Fruit fly (Drosophila melanogaster) ovary, adult (tissue): ENCODE data around the gene U4-U6-60K.

Experiments used
- CG17801 ChIP-seq: fragments of 200-800 bp; optimal IDR thresholded peaks from 2 replicates; lab custom pipeline; 2019; ENCODE audit warnings: missing biosample characterization, mild to moderate bottlenecking, missing genetic modification characterization, moderate library complexity; ENCODE audit not compliant: partially characterized antibody

The U4-U6-60K gene

DNA sequence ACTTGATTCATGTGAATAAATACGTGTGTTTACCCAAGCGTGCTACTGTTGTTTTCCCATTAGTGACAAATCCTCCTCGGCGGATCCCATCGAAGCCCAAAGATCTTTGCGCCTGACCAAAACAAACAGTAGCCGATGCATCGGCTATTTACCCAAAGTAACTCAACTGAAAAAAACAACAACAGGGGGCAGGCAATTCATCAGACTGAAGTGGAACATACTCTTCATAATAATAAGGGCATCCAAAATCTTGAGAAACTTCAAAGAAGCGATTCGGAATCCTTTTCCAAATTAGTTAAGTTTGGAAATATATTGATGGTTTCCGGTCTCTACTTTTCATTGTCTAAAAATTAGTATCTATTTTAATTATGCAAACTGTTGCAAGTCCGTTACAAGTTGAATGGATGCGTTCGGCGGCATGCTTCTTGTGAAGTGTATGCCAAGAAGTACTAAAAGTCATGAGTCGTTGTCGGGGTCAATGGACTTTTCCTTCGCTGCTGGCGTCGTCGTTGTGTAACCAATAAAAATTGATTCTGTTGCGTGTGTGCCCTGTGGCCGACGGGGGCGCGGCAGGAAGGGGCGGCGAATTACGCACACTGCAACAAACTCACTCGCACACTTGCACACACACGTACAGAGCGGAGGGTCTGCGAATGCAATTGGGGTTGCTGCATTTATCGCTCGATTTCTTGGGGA is 18.3 kb downstream of the U4-U6-60K start:
- no peak for TF ChIP-seq CG17801

DNA sequence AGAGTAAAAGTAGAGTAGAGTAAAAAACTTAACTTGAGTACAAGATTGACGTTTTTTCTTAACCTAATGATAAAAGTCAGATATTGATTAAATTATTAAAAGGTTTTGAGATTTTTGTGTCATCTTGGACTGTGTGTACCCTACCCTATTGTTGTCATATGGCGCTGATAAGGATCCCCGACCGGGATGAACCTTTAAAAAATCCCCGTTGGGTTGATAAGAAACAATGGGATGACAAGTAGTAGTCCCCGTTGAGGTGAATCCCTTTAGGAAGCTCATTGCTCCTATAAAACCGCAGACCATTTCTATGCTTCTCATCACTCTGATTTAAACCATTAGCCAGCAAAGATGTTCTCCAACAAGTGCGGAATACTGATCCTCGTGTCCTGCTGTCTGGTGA is 19.2 kb downstream of the U4-U6-60K start, which contains the start of gene edin:
edin (plus strand) TSS at position 340 of the 400 bp plus-strand sequence.
- no peak for TF ChIP-seq CG17801

DNA sequence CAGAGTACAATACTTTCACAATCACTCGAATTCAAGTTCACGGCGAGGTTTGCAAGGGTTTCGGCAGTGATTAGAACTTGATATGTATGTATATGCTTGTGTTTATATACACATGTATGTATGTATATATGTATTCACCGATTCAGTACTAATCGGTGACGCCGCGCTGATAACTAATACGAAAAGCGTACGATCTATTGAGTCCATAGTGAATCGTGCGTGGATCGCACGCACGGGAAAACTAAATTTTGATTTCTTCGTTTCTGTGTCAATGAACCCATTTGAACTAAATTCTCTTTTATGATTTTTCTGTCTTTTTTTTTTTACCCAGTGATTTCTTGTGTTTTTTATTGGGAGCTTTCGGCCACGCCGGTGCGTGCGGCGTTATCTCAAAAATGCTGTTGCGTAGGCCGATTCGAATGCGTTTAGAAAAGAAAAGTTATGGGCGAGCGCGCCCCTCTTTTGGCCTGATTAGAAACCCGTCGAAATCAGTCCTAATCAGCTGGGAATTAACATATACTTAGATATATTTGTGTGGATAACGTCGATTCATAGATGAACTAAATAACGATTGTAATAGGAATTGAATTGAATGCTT is 19.8 kb downstream of the U4-U6-60K start:
- no peak for TF ChIP-seq CG17801

DNA sequence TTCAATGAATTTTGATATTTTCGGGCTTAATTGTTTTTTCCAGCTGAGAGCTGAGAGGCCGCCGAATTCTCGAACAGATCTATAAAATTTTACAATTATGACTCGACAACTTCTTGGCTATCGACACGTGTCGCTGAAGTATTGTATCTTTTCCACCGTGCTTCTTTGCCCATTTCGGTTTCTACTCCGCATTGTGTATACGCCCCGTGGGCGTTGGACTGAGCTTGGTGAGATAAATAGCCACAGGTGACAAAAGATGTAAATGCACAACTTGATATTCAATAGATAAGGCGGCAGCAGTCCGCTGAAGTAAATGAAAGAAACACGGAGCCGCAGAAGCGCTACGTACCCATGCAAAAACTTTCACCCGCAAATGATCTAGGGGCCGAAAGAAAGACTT is 20.5 kb downstream of the U4-U6-60K start:
- TF ChIP-seq CG17801: no peak

DNA sequence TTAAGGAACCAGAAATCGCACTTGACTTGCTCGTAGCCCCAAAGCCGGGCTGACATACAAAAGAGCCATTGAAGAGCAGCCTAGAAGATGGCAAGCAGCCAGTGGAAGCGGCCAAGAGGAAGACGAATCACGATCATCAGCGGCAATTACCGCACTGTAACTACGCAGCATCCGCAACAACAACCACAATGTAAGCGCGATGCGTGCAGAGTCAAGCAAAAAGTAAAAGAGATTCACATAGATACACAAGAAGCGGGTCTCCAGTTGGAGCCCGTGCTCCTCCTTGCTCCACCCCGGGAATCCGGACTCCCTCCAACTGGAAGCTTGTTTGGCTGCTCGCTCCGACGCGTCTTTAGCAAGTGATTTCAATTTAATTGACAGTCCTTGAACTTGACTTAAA is 22.1 kb downstream of the U4-U6-60K start:
- TF ChIP-seq CG17801: no peak

DNA sequence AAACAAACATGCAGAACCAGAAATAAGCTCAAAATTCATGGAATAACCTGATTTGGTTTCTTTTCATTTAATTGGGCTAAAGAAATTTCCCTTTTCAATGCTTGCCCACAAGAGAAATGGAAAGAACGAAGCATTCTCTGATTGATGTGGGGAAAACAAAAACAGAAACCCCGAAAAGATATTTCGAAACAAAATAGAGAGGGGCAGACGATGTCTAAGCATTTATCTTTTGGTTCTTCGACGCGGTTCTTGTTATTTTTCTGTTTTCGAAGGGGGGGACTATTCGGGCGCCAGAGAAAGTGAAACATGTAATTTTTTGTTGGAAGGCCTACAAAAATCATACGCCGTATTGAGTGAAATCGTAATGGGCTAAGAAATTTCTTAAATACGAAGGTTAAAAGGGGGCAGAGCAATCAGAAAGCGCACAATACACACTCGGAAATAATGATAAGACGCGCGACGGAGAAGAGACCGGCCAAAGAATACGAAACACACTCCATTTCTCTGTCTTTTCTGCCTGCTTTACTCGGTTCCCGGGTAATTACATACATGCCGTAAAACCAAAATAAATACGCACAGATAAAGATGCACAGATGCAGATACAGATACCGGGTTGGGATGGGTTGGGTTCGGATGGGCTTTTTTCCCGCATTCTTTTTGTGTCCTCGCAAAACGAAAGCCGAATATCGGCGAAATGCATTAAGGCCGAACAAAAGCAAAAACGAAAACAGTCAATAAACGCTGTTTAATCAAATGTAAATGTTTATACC is 24.9 kb downstream of the U4-U6-60K start:
- TF ChIP-seq CG17801: no peak

DNA sequence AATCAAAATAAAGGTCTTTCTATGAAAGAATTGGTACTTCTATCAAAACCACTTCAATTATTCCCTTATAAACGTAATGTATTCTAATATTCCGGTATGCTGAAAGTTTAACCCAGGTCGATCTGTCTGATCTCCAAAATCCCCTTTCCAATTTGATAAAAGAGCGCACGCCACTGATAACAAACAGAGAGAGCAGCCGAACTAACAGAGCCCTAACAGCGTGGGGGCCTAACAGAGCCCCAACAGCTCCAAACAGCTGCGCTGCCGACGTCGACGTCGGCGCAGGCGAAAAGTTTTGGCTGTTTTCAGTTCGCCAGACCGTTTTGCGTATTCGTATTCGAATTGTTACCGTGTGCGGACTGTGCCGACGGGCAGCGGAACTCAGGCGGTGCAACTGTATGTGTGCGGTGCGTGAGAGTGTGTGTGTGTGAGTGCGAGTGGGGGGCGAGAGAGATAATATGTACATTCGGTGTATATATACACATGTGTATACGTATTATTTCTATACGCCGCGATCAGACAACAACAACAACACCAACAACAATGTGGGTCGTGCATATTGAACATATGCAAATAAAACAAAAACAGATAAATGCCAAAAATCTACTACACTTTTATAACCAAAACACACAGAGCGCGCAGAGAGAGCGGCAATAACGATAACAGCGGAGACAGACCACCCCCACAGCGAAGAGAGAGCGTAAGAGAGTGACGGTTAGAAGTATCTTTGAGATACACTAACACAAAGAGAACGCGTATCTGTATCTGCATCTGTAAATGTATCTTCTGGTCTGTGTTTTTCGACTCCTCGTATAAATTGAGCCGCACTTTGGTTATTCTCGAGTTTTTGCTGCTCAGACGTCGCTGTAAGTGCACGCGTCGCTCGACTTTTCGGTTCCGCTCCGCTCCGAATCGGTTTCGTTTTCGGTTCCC is 26.7 kb downstream of the U4-U6-60K start, which contains the start of gene Oatp74D:
Oatp74D (plus strand) TSS at position 325 of the 933 bp plus-strand sequence.
- TF ChIP-seq CG17801: peak; percentile 67

DNA sequence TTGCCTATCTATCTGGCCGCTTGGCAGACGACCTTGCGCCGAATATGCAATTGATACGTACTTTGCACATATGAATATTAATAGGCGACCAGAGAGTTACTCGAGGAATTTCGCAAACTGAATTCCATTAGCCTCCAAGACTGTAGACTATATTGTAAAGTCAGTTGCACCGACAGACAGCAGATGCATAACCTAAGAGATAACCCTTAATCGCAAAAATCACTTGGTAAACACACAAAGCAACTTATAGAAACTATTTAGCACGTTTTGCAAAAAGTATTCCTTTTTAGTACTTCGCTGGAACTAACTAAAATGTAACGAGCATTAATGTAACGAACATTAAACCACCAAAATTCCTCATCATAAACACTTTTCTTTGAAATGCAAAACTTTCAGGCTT is 27.6 kb downstream of the U4-U6-60K start, which contains the start of gene CG6333:
CG6333 (minus strand) TSS at position 101 of the 400 bp plus-strand sequence.
- TF ChIP-seq CG17801: no peak

DNA sequence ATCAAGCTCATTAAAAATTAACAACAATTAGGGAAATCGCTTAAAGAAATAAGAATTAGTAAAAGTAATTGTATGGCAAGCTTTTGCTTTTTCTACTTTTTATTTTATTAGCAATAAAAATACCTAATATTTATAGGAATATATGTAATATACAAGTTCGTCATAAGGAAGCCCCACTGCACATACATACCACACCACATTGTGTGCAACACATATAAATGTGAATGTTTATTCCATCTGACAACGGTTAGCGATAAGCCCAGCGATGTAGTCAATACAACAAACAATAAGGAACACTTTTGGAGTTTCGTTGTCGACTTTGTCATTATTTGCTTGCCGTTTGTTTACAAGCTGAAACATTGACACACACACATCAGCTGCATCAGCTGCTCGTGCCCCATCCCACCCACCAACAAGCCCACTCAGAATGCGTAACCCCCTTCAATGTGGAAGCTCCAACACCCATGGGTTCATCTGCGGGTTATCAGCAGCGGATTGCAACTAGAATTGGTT is 28.4 kb downstream of the U4-U6-60K start:
- TF ChIP-seq CG17801: no peak

DNA sequence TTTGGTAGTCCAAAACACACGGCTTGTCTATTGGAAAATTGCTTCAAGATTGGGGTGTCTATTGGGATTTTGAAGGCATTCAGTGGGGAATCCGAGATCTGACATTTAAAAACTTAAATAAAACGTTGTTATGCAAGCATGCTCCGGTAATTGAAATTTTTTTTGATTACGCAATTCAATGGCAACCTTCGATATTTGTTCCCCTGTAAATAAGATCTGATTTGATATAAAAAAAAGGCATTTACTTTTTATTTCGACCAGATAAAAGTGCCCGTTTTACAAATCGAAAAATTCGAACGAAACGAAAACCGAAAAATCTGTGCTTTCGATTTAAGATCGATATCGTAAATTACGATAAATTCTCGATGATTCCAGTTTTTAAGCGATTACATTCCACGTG is 34.9 kb downstream of the U4-U6-60K start, which contains the start of the genes CG13733 and qjt:
CG13733 (minus strand) TSS at position 101 of the 400 bp plus-strand sequence.
qjt (plus strand) TSS at position 271 of the 400 bp plus-strand sequence.
- no peak for TF ChIP-seq CG17801

DNA sequence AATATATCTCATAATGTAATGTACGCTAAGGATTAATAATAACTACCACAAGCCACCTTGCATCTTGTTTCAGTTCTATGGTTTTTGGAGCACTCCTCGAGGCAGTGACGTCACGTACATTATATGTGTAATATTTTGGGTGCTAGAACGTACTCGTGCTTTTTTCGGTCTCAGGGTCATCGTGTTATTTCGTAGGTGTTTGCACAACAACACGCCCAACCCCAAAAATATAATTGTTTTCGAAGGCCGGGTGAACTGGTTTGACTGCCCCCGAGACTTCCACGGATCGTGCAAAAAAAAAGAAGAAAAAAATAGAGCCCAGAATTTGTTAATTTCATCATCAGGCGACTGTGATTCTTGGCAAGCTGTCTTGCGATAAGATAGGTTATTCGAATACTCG is 37.2 kb downstream of the U4-U6-60K start:
- no peak for TF ChIP-seq CG17801

DNA sequence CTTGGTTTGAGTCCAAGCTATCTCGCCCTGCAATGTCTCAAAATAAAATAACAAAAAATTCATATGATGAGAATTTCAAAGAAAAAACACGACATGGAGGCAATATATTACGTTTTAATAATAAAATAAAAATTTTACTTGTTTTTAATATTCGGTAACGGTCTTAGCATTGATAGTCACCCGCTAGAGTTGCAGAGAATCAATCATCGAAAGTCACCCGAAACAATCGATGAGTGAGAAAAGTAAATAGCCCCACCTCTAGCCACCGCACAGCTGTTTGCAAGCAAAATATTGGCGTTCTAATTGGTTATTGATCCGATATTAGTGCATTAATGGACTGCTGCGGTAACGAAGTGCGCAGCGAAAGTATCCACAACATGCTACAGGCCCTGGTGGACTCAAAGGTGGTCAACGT is 37.7 kb downstream of the U4-U6-60K start, which contains the start of gene CG34250:
CG34250 (plus strand) TSS at position 244 of the 415 bp plus-strand sequence.
- TF ChIP-seq CG17801: peak; percentile 56

DNA sequence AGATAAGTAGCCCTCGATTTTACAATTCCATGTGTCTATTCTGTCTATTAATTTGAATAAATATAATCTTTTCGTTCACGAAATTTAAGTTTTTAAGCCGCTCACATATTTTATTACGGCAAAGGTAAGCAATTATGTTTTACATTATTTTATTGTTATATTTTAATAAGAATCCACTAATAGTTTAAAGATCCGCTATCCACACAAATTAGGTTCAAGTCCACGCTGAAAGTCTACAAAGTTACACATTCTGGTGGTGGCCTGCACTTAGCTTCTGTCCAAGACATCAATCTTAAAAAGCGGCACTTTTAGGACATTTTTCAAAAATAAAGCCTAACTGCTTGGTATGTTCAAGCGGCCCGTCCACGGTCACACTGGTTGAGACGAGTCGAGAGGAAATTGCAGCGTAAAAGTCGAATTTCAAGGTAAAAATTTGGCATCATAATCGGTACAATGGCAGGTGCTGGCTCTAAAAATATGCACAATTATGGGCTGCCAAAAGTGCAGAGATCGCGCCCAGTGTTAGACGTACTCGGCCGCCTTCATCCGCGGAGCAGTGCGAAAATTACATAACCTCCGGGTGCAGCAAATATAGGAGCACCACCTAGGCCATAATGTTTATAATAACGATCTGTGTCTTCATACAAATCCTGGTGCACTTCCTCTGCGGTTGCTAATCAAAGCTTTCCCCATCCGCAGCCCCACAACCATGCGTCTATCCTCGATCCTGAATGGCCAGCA is 38.8 kb downstream of the U4-U6-60K start, which contains the start of the genes UQCR-Q and CG46525:
UQCR-Q (plus strand) TSS at position 51 of the 741 bp plus-strand sequence.
CG46525 (plus strand) TSS at position 510 of the 741 bp plus-strand sequence.
- TF ChIP-seq CG17801: peak; percentile 3

DNA sequence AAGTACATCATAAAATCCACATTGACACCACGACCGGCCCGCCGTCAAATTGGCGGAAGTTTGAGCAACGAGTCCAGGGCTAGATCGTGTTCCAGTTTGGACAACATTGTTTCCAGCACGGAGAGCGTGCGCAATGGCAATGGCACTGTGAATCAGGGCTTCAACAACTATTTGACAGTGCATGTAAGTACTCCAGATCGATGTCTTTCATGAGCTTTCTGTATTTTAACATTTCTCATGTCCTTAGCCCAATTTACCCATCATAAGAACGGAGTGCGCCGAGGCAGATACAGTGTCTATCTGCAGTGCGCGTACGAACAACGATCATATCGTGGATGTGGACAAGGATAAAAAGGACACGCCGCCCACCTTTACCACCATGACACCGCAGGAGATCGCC is 39.8 kb downstream of the U4-U6-60K start:
- TF ChIP-seq CG17801: no peak

DNA sequence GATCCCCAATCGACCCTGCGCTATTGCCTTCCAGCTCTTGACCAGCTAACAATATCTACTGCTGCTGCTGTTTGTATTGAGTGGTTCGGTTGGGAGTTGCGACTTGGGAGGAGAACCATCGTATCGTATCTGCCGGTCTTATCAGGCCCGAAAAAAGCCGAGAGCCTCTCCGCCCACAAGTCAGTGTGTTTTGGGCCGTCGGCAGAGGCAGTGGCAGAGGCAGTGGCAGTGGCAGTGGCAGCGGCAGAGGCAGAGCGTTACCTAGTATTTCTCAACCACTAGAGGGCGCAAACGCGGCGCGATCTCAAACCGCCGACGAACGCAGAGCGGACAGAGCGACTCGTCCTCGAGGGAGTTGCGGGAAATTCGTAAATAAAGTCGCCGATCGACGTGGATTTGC is 43.6 kb downstream of the U4-U6-60K start, which contains the start of gene SecCl:
SecCl (plus strand) TSS at position 18 of the 400 bp plus-strand sequence.
- TF ChIP-seq CG17801: no peak
